Fruit fly (Drosophila melanogaster): ENCODE data around the gene Vlet.

- no peak for TF ChIP-seq Snoo (tag; optimal IDR thresholded peaks at IDR 0.05)
- no peak for TF ChIP-seq D1 (tag; optimal IDR thresholded peaks at IDR 0.05)
- TF ChIP-seq EcR (GFP tag; optimal IDR thresholded peaks at IDR 0.05), result peak; percentile 0
These were observed 35.6 kb upstream of the Vlet start for dm6 chrX:11713808-11714528.
